Worm (Caenorhabditis elegans): ENCODE data around the gene ZK863.1.

ZK863.1 gene

DNA sequence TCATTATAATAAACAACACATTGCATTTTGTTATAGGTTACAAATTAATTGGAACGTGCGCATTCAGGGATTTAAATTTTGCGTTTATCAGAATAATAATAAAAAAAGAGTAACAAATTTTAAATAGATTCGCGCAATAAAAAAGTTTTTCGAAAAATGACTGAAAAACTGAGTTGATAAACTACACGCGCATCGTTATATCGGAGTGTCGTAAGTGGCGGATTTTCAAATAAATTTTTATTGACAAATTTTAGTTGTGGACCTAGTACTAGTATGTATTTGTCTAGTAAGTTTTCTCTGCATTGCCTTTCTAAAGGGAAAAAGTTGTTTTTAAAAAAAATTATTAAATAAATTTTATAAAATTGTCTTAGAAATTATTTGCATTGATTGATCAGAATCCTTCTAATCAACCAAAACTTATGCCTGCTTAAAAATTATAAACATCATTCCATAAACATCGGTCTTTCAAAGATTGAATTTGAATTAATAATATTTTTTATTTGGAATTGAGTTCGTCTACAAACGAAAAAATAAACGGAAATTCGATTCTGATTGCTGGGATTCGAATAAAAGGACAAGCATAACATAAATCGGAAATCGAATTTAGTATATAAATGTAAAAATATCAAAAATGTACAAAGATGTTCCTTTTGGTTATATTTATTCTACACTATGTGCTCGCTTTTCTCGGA lies 14.4 kb upstream of the ZK863.1 start, which contains the start of gene srd-4 (continued):
- no peak for TF ChIP-seq aptf-2 (GFP tag; conservative IDR thresholded peaks at IDR 0.05)
- TF ChIP-seq F33H1.4 (GFP tag; IDR thresholded peaks at IDR 0.05): no peak
- no peak for TF ChIP-seq sptf-2 (GFP tag; optimal IDR thresholded peaks at IDR 0.05)

DNA sequence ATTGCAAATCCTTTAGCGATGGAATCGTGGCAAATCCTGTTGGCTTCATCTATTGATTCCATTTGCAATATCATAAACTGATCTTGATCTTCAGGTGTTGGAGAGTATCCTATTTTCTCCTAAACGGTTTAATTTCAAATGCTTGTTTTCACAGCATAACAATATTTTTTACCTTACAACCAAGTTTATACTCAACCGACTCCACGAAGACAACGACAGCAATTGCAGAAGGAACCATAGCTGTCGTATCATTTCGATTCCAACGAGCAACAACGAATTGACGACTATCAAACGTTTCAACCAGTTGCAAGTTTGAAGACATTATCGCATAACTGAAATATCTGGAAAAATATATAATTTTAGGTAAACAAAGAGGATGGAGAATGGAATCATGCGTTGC lies 13.8 kb upstream of the ZK863.1 start, which contains the start of gene usip-1:
TSS of gene usip-1 (minus strand) at position 341 of the 400 bp plus-strand sequence.
- no peak for TF ChIP-seq F57C9.4 (tag; optimal IDR thresholded peaks at IDR 0.05)
- no peak for TF ChIP-seq C17E4.6 (GFP tag; IDR thresholded peaks at IDR 0.05)
- no peak for TF ChIP-seq pha-4 (tag; optimal IDR thresholded peaks at IDR 0.05)

DNA sequence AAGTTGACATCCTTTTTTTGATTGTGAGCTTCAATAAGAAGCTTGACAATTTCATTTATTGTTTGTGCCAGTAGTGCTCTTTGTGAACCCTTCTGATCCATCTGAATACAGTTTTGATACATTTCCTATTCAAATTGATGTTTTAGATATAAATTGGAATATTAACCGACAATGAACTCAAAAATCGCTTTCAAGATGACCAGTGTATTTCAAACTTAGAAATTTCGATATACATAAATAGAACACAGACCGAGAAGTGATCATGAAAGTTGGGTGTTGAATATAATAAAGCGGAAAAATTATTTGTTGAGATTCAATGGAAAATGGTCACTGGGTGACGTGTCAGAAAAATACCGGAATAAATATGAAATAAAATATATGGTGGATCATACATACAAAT lies 11.3 kb upstream of the ZK863.1 start, which contains the start of gene elpc-3:
TSS of gene elpc-3 (minus strand) at position 101 of the 400 bp plus-strand sequence.
- TF ChIP-seq ets-4 (GFP tag; optimal IDR thresholded peaks at IDR 0.05) (no peak), lir-1 (GFP tag; conservative IDR thresholded peaks at IDR 0.05) (no peak), ceh-40 (GFP tag; IDR thresholded peaks at IDR 0.05) (no peak), F52B5.7 (tag; optimal IDR thresholded peaks at IDR 0.05) (no peak), ama-1 (optimal IDR thresholded peaks at IDR 0.05) (no peak), ama-1 (GFP tag; optimal IDR thresholded peaks at IDR 0.05) (peak in 1 of 2 experiments; percentile 27), bed-2 (GFP tag; IDR thresholded peaks at IDR 0.05) (no peak), Y95B8A.8 (GFP tag; IDR thresholded peaks at IDR 0.05) (no peak)

DNA sequence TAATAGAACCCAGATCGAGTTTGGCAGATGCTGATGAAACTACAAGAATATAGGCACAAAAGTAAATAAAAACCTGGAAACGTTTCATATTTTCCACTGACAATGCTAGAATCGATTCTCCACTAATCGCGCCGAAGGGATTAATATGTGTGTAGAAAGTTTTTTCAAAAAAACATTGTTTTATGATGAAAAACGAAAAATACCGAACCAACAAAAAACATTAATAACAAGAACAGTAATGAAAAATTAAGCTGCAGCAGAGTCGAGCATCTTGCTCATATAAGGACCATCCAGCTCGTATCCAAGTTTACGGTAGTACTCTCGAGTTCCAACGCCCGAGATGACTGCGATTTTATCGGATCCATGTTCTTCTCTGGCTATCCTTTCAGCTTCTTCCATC lies 9.3 kb upstream of the ZK863.1 start, which contains the start of gene clec-224:
TSS of gene clec-224 (minus strand) at position 101 of the 400 bp plus-strand sequence.
- TF ChIP-seq F10E7.11 (tag; optimal IDR thresholded peaks at IDR 0.05) (no peak), nfya-1 (tag; optimal IDR thresholded peaks at IDR 0.05; ENCODE audit: borderline replicate concordance, insufficient read depth) (no peak), F57A8.1 (GFP tag; optimal IDR thresholded peaks at IDR 0.05) (no peak), mxl-1 (tag; optimal IDR thresholded peaks at IDR 0.05) (no peak), Y53G8AR.9 (GFP tag; conservative IDR thresholded peaks at IDR 0.05) (no peak), rec-8 (tag; optimal IDR thresholded peaks at IDR 0.05) (no peak), ztf-6 (GFP tag; IDR thresholded peaks at IDR 0.05) (no peak), madf-3 (GFP tag; IDR thresholded peaks at IDR 0.05) (no peak), ceh-79 (tag; optimal IDR thresholded peaks at IDR 0.05) (no peak), B0019.2 (GFP tag; conservative IDR thresholded peaks at IDR 0.05) (no peak), ets-4 (GFP tag; optimal IDR thresholded peaks at IDR 0.05) (no peak), rpc-1 (optimal IDR thresholded peaks at IDR 0.05) (no peak), rpc-1 (tag; optimal IDR thresholded peaks at IDR 0.05) (no peak), hmg-20 (GFP tag; IDR thresholded peaks at IDR 0.05) (no peak), B0261.1 (tag; optimal IDR thresholded peaks at IDR 0.05) (no peak), nhr-80 (tag; optimal IDR thresholded peaks at IDR 0.05) (no peak), madf-10 (tag; optimal IDR thresholded peaks at IDR 0.05) (no peak), lag-1 (GFP tag; IDR thresholded peaks at IDR 0.05) (no peak)

DNA sequence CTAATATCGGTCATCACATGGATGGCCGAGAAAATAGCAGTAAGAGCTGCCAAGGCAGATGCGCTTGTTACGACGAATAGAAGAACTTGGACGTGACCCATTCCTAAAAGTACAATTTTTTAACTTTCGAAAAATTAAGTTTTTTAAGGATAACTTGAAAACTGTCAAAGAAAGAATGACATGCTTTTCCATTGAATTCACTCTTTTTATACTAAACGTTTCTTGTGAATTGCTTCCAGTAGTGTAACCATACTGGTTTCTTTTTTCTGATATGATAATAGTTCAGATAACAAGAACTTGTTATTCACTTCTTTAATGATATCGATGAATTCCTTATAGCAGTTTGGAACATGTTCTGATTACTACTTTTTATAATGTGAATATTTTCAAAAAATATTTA lies 2.4 kb downstream of the ZK863.1 start, which contains the start of gene col-37:
TSS of gene col-37 (minus strand) at position 101 of the 400 bp plus-strand sequence.
- no peak for TF ChIP-seq egrh-3 (GFP tag; IDR thresholded peaks at IDR 0.05)
- TF ChIP-seq F23B12.7 (tag; optimal IDR thresholded peaks at IDR 0.05; ENCODE audit: insufficient read depth): no peak
- no peak for TF ChIP-seq bed-2 (GFP tag; IDR thresholded peaks at IDR 0.05)
- TF ChIP-seq nhr-80 (tag; optimal IDR thresholded peaks at IDR 0.05): no peak
- TF ChIP-seq madf-3 (GFP tag; IDR thresholded peaks at IDR 0.05): no peak
- no peak for TF ChIP-seq dpl-1 (GFP tag; optimal IDR thresholded peaks at IDR 0.05)
- no peak for TF ChIP-seq K12H6.12 (tag; optimal IDR thresholded peaks at IDR 0.05)
- no peak for TF ChIP-seq madf-8 (GFP tag; conservative IDR thresholded peaks at IDR 0.05)
- TF ChIP-seq F57A8.1 (GFP tag; optimal IDR thresholded peaks at IDR 0.05): no peak
- no peak for TF ChIP-seq cebp-2 (GFP tag; IDR thresholded peaks at IDR 0.05)

All from whole organism, young adult.